Fruit fly (Drosophila melanogaster) S2 (cell line): ENCODE results near the gene CG9004.

Experiments
- CG8478 ChIP-seq: fragments of >200 bp; optimal IDR thresholded peaks from 2 replicates; lab custom pipeline; 2018
- CTCF ChIP-seq, 2 experiments: fragments of >200 bp; optimal IDR thresholded peaks; 2 replicates each; lab custom pipeline; 2018

DNA sequence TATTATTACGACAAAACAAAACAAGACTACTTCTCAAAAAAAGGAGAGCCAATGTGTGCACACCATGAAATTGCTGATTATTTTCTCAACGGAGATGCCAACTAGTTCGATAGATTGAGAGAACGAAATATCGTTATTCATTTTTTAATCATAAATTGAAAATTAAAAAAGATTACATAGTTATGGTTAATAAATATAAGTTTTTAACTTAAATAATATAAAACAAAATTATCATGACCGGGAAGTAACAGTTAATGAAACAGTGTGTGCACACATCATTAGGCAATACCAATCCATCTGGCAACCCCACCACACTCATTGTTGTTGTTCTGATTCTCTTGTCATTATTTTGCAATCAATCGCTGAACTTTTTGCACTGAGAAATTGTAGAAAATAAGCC, 1.6 kb upstream of the CG9004 start, which contains the start of the genes CG1317 and CG8993:
- TF ChIP-seq CTCF (optimal IDR thresholded peaks at IDR 0.05; lab: Kevin White, UChicago) (no peak), CG8478 (no peak)
